Worm (Caenorhabditis elegans): ENCODE measurements around the gene F55D10.4.

- TF ChIP-seq hmbx-1 (tag; optimal IDR thresholded peaks at IDR 0.05) (no peak), ama-1 (optimal IDR thresholded peaks at IDR 0.05) (no peak)
These were observed 43.8 kb downstream of the F55D10.4 start for ce11 chrX:4676702-4677101.
